Fruit fly (Drosophila melanogaster): Measurements from ENCODE around the gene Ir75a.

Ir75a gene

dm6 chr3L:17846169-17846981 is 28.7 kb upstream of the Ir75a start, which contains the start of the genes MED19 and CG7430:
Gene MED19 (minus strand): TSS chr3L:17846501.
Gene CG7430 (plus strand): TSS chr3L:17846916.
- TF ChIP-seq CG1620 (GFP tag; optimal IDR thresholded peaks at IDR 0.05): no peak
- TF ChIP-seq bab1 (GFP tag; optimal IDR thresholded peaks at IDR 0.05): peak; percentile 78
- peak; percentile 31 for TF ChIP-seq tj (GFP tag; optimal IDR thresholded peaks at IDR 0.05)
- peak; percentile 58 for TF ChIP-seq Mnt (GFP tag; optimal IDR thresholded peaks at IDR 0.05)
- TF ChIP-seq cic (GFP tag; optimal IDR thresholded peaks at IDR 0.05): peak; percentile 50
- peak; percentile 8 for TF ChIP-seq pad (GFP tag; optimal IDR thresholded peaks at IDR 0.05)
- peak; percentile 38 for TF ChIP-seq CG14711 (tag; optimal IDR thresholded peaks at IDR 0.05)
- no peak for TF ChIP-seq Crg-1 (GFP tag; optimal IDR thresholded peaks at IDR 0.05)
- peak; percentile 26 for TF ChIP-seq CG33017 (tag; optimal IDR thresholded peaks at IDR 0.05)
- peak; percentile 41 for TF ChIP-seq CG7101 (tag; optimal IDR thresholded peaks at IDR 0.05)

dm6 chr3L:17842892-17843703 is 25.4 kb upstream of the Ir75a start, which contains the start of gene CG5567:
Gene CG5567 (minus strand): TSS chr3L:17843544.
- TF ChIP-seq CG33017 (tag; optimal IDR thresholded peaks at IDR 0.05) (no peak), CG12768 (GFP tag; optimal IDR thresholded peaks at IDR 0.05) (peak; percentile 10)

- TF ChIP-seq cnc (optimal IDR thresholded peaks at IDR 0.05) (peak in 1 of 2 experiments; percentile 75), CG5204 (GFP tag; optimal IDR thresholded peaks at IDR 0.05) (no peak), Crg-1 (GFP tag; optimal IDR thresholded peaks at IDR 0.05) (no peak), CG14711 (tag; optimal IDR thresholded peaks at IDR 0.05) (peak; percentile 95), Mnt (GFP tag; optimal IDR thresholded peaks at IDR 0.05) (peak; percentile 44), CG33017 (tag; optimal IDR thresholded peaks at IDR 0.05) (peak; percentile 57), cic (GFP tag; optimal IDR thresholded peaks at IDR 0.05) (peak; percentile 78), CG7045 (GFP tag; optimal IDR thresholded peaks at IDR 0.05) (peak; percentile 24), CG1620 (GFP tag; optimal IDR thresholded peaks at IDR 0.05) (no peak), ovo (GFP tag; optimal IDR thresholded peaks at IDR 0.05) (no peak), CG12768 (GFP tag; optimal IDR thresholded peaks at IDR 0.05) (peak; percentile 83), bab1 (GFP tag; optimal IDR thresholded peaks at IDR 0.05) (peak; percentile 69), pad (GFP tag; optimal IDR thresholded peaks at IDR 0.05) (peak; percentile 98), kay (GFP tag; ENCODE audit: borderline replicate concordance) (no peak), CG11617 (GFP tag; optimal IDR thresholded peaks at IDR 0.05) (peak; percentile 58), toe (GFP tag; optimal IDR thresholded peaks at IDR 0.05) (peak; percentile 64), Hr96 (GFP tag; optimal IDR thresholded peaks at IDR 0.05) (peak; percentile 67), CG7101 (tag; optimal IDR thresholded peaks at IDR 0.05) (peak; percentile 60), Clk (GFP tag; optimal IDR thresholded peaks at IDR 0.05) (peak; percentile 31), tj (GFP tag; optimal IDR thresholded peaks at IDR 0.05) (peak; percentile 52)
Measured at dm6 chr3L:17841085-17841606, 23.4 kb upstream of the Ir75a start, which contains the start of gene CG5577. Gene CG5577 (minus strand): TSS chr3L:17841427.

dm6 chr3L:17835074-17835473 is 17.4 kb upstream of the Ir75a start, which contains the start of gene CG32189:
Gene CG32189 (minus strand): TSS chr3L:17835174.
- no peak for TF ChIP-seq CG5204 (GFP tag; optimal IDR thresholded peaks at IDR 0.05)
- TF ChIP-seq CG33017 (tag; optimal IDR thresholded peaks at IDR 0.05): no peak
- TF ChIP-seq CG14711 (tag; optimal IDR thresholded peaks at IDR 0.05): no peak
- no peak for TF ChIP-seq toe (GFP tag; optimal IDR thresholded peaks at IDR 0.05)

dm6 chr3L:17833525-17833924 is 15.8 kb upstream of the Ir75a start, which contains the start of gene CG32188:
Gene CG32188 (minus strand): TSS chr3L:17833625.
- TF ChIP-seq CG1620 (GFP tag; optimal IDR thresholded peaks at IDR 0.05) (no peak), bab1 (GFP tag; optimal IDR thresholded peaks at IDR 0.05) (no peak), cnc (optimal IDR thresholded peaks at IDR 0.05) (no peak), ovo (GFP tag; optimal IDR thresholded peaks at IDR 0.05) (no peak)

- TF ChIP-seq CG7101 (tag; optimal IDR thresholded peaks at IDR 0.05) (no peak), toe (GFP tag; optimal IDR thresholded peaks at IDR 0.05) (no peak), Hr96 (GFP tag; optimal IDR thresholded peaks at IDR 0.05) (no peak), pad (GFP tag; optimal IDR thresholded peaks at IDR 0.05) (no peak), kay (GFP tag; ENCODE audit: borderline replicate concordance) (no peak)
Measured at dm6 chr3L:17822784-17823383, 5.2 kb upstream of the Ir75a start, which contains the start of the genes Ir75c and Grd. Gene Ir75c (minus strand): TSS chr3L:17822834. Gene Grd (plus strand): TSS chr3L:17823333.
